Worm (Caenorhabditis elegans): ENCODE data around the gene ZK105.3.

ZK105.3 gene

DNA sequence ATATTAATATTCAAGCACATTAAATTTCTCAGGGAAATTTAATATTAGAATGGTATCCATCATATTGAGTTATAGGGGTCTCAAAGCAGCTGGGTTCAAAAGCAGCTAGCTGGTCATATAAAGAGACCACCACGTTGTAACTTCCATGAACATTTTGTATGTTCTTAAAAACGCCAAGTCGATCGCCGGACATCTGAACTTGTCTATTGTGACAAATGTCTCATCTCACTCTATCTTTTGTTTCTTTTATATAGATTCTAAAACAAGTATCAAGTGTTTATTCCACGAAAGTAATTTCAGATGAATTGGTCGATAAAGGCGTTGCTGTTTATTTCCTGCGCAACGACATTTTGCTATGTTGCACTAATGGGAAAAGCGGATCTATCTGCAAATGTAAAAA, at the start of gene ZK105.3:
TSS of gene ZK105.3 (plus strand) at position 301 of the 400 bp plus-strand sequence.
- TF ChIP-seq mdl-1 (tag; optimal IDR thresholded peaks at IDR 0.05) (no peak), nhr-42 (GFP tag; IDR thresholded peaks at IDR 0.05) (no peak), ces-1 (GFP tag; optimal IDR thresholded peaks at IDR 0.05) (no peak)

- no peak for TF ChIP-seq nhr-76 (tag; optimal IDR thresholded peaks at IDR 0.05)
- TF ChIP-seq nhr-6 (tag; optimal IDR thresholded peaks at IDR 0.05) = no peak
- TF ChIP-seq lim-7 (GFP tag; IDR thresholded peaks at IDR 0.05) = no peak
- TF ChIP-seq madf-9 (GFP tag; conservative IDR thresholded peaks at IDR 0.05) = no peak
- TF ChIP-seq nhr-42 (GFP tag; IDR thresholded peaks at IDR 0.05) = no peak
- no peak for TF ChIP-seq ces-1 (GFP tag; optimal IDR thresholded peaks at IDR 0.05)
- TF ChIP-seq ctbp-1 (GFP tag; IDR thresholded peaks at IDR 0.05) = no peak
- no peak for TF ChIP-seq mxl-2 (GFP tag; conservative IDR thresholded peaks at IDR 0.05)
- no peak for TF ChIP-seq nhr-237 (tag; optimal IDR thresholded peaks at IDR 0.05)
- TF ChIP-seq lir-3 (tag; optimal IDR thresholded peaks at IDR 0.05) = no peak
- TF ChIP-seq cey-2 (tag; optimal IDR thresholded peaks at IDR 0.05; ENCODE audit: borderline replicate concordance, insufficient read depth) = no peak
- TF ChIP-seq nhr-41 (GFP tag; IDR thresholded peaks at IDR 0.05) = no peak
- TF ChIP-seq snpc-4 (tag; optimal IDR thresholded peaks at IDR 0.05) = no peak
- no peak for TF ChIP-seq spr-3 (GFP tag; optimal IDR thresholded peaks at IDR 0.05)
These were observed 49.8 kb upstream of the ZK105.3 start for ce11 chrV:7647147-7647546.

DNA sequence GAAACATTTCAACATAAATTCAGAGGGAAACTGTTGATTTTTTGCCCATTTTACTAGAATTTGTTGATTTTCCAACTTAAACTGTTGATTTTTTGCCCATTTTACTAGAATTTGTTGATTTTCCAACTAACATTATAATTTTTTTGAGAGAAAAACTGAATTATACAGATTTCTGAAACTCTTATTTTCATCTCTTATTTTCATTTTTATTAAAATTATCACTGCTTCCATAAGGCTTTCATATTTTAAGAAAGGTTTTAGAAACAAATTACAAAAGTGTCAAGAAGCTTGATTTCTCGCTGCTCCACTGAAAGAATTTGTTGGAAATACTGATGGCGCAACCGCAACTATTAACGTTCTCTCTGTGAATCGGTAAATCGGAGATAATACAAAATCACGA, 47.0 kb upstream of the ZK105.3 start:
- no peak for TF ChIP-seq nhr-237 (tag; optimal IDR thresholded peaks at IDR 0.05)
- TF ChIP-seq attf-4 (tag; optimal IDR thresholded peaks at IDR 0.05) = no peak
- TF ChIP-seq fos-1 (tag; optimal IDR thresholded peaks at IDR 0.05) = no peak
- TF ChIP-seq unc-62 (GFP tag; optimal IDR thresholded peaks at IDR 0.05 in 1 of 2) = peak in 1 of 2 experiments; percentile 96
- no peak for TF ChIP-seq unc-62 (tag; optimal IDR thresholded peaks at IDR 0.05)

- TF ChIP-seq F49E8.2 (tag; optimal IDR thresholded peaks at IDR 0.05; ENCODE audit: borderline replicate concordance) (no peak), ceh-62 (tag; optimal IDR thresholded peaks at IDR 0.05) (no peak), dmd-9 (GFP tag; IDR thresholded peaks at IDR 0.05) (no peak), snpc-1.2 (GFP tag; IDR thresholded peaks at IDR 0.05) (no peak), set-16 (GFP tag; IDR thresholded peaks at IDR 0.05) (no peak), Y75B8A.6 (GFP tag; IDR thresholded peaks at IDR 0.05) (no peak)
These were observed 45.2 kb upstream of the ZK105.3 start, which contains the start of gene srh-234 for ce11 chrV:7651757-7652156. srh-234 (minus strand) TSS chrV:7651857.

- TF ChIP-seq unc-62 (GFP tag; optimal IDR thresholded peaks at IDR 0.05 in 1 of 2) (peak in 1 of 2 experiments; percentile 33), unc-62 (tag; optimal IDR thresholded peaks at IDR 0.05) (no peak), mep-1 (tag; optimal IDR thresholded peaks at IDR 0.05) (no peak)
These were observed 43.4 kb upstream of the ZK105.3 start, which contains the start of gene srh-200 for ce11 chrV:7653567-7653966. srh-200 (minus strand) TSS chrV:7653667.

- no peak for TF ChIP-seq ZK337.2 (GFP tag; IDR thresholded peaks at IDR 0.05)
- TF ChIP-seq zfp-2 (tag; optimal IDR thresholded peaks at IDR 0.05) = no peak
- no peak for TF ChIP-seq F10B5.3 (tag; optimal IDR thresholded peaks at IDR 0.05)
- no peak for TF ChIP-seq zip-2 (tag; optimal IDR thresholded peaks at IDR 0.05)
- no peak for TF ChIP-seq duxl-1 (tag; optimal IDR thresholded peaks at IDR 0.05; ENCODE audit: poor library complexity)
- no peak for TF ChIP-seq nhr-6 (tag; optimal IDR thresholded peaks at IDR 0.05)
- TF ChIP-seq zag-1 (tag; optimal IDR thresholded peaks at IDR 0.05) = no peak
- TF ChIP-seq snpc-1.2 (GFP tag; IDR thresholded peaks at IDR 0.05) = no peak
- TF ChIP-seq daf-19 (GFP tag; conservative IDR thresholded peaks at IDR 0.05) = no peak
- TF ChIP-seq ZK546.5 (tag; optimal IDR thresholded peaks at IDR 0.05) = no peak
- TF ChIP-seq nhr-102 (tag; optimal IDR thresholded peaks at IDR 0.05) = no peak
- TF ChIP-seq lin-39 (tag; optimal IDR thresholded peaks at IDR 0.05) = no peak
- TF ChIP-seq lir-3 (tag; optimal IDR thresholded peaks at IDR 0.05) = no peak
- TF ChIP-seq nhr-10 (tag; optimal IDR thresholded peaks at IDR 0.05) = no peak
- no peak for TF ChIP-seq ama-1 (optimal IDR thresholded peaks at IDR 0.05)
- no peak for TF ChIP-seq dve-1 (tag; optimal IDR thresholded peaks at IDR 0.05; ENCODE audit: insufficient read depth)
- no peak for TF ChIP-seq dmd-6 (GFP tag; IDR thresholded peaks at IDR 0.05)
- TF ChIP-seq F37D6.2 (tag; optimal IDR thresholded peaks at IDR 0.05) = no peak
- no peak for TF ChIP-seq arid-1 (GFP tag; conservative IDR thresholded peaks at IDR 0.05)
These were observed 29.0 kb upstream of the ZK105.3 start, which contains the start of gene C12D5.5 for ce11 chrV:7667940-7668339. C12D5.5 (plus strand) TSS chrV:7668240.

Data from whole organism, L4 larva.